Worm (Caenorhabditis elegans) whole organism, late embryonic: ENCODE results near the gene dhc-4.

Experiments used
- elt-2 ChIP-seq: sonication (generic microtip); optimal IDR thresholded peaks from 2 replicates; lab custom pipeline; 2016; ENCODE audit warnings: missing genetic modification reagents, missing genetic modification characterization, missing compliant biosample characterization
- gmeb-2 ChIP-seq: sonication (generic microtip); optimal IDR thresholded peaks from 2 replicates; lab custom pipeline; 2016; ENCODE audit warnings: missing genetic modification characterization, inconsistent platforms, missing compliant biosample characterization
- pha-2 ChIP-seq: sonication (generic microtip); optimal IDR thresholded peaks from 2 replicates; lab custom pipeline; 2017; ENCODE audit warnings: mild to moderate bottlenecking, missing genetic modification characterization, missing compliant biosample characterization
- tbx-2 ChIP-seq: sonication (generic microtip); optimal IDR thresholded peaks from 2 replicates; lab custom pipeline; 2016; ENCODE audit warnings: missing genetic modification characterization, missing compliant biosample characterization

- TF ChIP-seq pha-2 (tag; lab: Kevin White, UChicago) (no peak), tbx-2 (tag; lab: Kevin White, UChicago) (no peak), gmeb-2 (tag; lab: Kevin White, UChicago) (no peak), elt-2 (tag; lab: Kevin White, UChicago) (no peak)
Observed at ce11 chrIII:10969644-10970043, at the start of gene dhc-4.
